Fruit fly (Drosophila melanogaster) whole organism, pupa: ENCODE measurements around the gene CG15514.

Experiments used
- CG10348 ChIP-seq: fragments of 200-800 bp; sonication (Bioruptor generic); IDR thresholded peaks from 2 replicates; pipeline ENCODE4 v1.3.6; 2022; ENCODE audit warnings: missing biosample characterization, missing genetic modification characterization
- CG12605 ChIP-seq: fragments of 200-800 bp; sonication (Bioruptor generic); IDR thresholded peaks from 2 replicates; pipeline ENCODE4 v1.3.6; 2022; ENCODE audit warnings: missing biosample characterization, missing genetic modification characterization
- CG13204 ChIP-seq: fragments of 200-800 bp; sonication (Bioruptor generic); optimal IDR thresholded peaks from 2 replicates; lab custom pipeline; 2018; ENCODE audit warnings: missing biosample characterization, mild to moderate bottlenecking, missing genetic modification characterization, moderate library complexity
- CG14655 ChIP-seq: fragments of 200-800 bp; sonication (Bioruptor generic); optimal IDR thresholded peaks from 3 replicates; lab custom pipeline; 2017; ENCODE audit warnings: mild to moderate bottlenecking, missing biosample characterization, missing genetic modification reagents, missing genetic modification characterization
- CG17806 ChIP-seq: fragments of 200-800 bp; sonication (Bioruptor generic); optimal IDR thresholded peaks from 2 replicates; lab custom pipeline; 2018; ENCODE audit warnings: missing biosample characterization, mild to moderate bottlenecking, missing genetic modification characterization, moderate library complexity
- CG32121 ChIP-seq: fragments of 200-800 bp; sonication (Bioruptor generic); IDR thresholded peaks from 2 replicates; pipeline ENCODE4 v1.3.6; 2022; ENCODE audit warnings: missing biosample characterization, missing genetic modification characterization
- CG4496 ChIP-seq: fragments of 200-800 bp; sonication (Bioruptor generic); IDR thresholded peaks from 3 replicates; pipeline ENCODE4 v1.3.6; 2022; ENCODE audit warnings: missing biosample characterization, missing genetic modification characterization
- CG8159 ChIP-seq: fragments of 200-800 bp; sonication (Bioruptor generic); optimal IDR thresholded peaks from 3 replicates; lab custom pipeline; 2018; ENCODE audit warnings: missing biosample characterization, mild to moderate bottlenecking, missing genetic modification characterization, moderate library complexity
- CG8301 ChIP-seq: fragments of 200-800 bp; sonication (Bioruptor generic); optimal IDR thresholded peaks from 2 replicates; lab custom pipeline; 2018; ENCODE audit warnings: missing biosample characterization, mild to moderate bottlenecking, missing genetic modification characterization
- CG9948 ChIP-seq: fragments of 200-800 bp; sonication (Bioruptor generic); optimal IDR thresholded peaks from 2 replicates; lab custom pipeline; 2018; ENCODE audit warnings: missing biosample characterization, mild to moderate bottlenecking, missing genetic modification characterization, moderate library complexity
- Ets98B ChIP-seq: fragments of 200-800 bp; sonication (Bioruptor generic); IDR thresholded peaks from 2 replicates; pipeline ENCODE4 v1.3.6; 2022; ENCODE audit warnings: missing biosample characterization, missing genetic modification characterization
- Pif1A ChIP-seq: fragments of 200-800 bp; sonication (Bioruptor generic); optimal IDR thresholded peaks from 3 replicates; lab custom pipeline; 2016; ENCODE audit warnings: missing biosample characterization, missing genetic modification characterization
- Snoo ChIP-seq: fragments of 200-800 bp; sonication (Bioruptor generic); optimal IDR thresholded peaks from 3 replicates; lab custom pipeline; 2017; ENCODE audit warnings: missing biosample characterization, mild to moderate bottlenecking, missing genetic modification characterization, inconsistent platforms
- gl ChIP-seq: fragments of 200-800 bp; sonication (Bioruptor generic); optimal IDR thresholded peaks from 2 replicates; lab custom pipeline; 2018; ENCODE audit warnings: missing biosample characterization, mild to moderate bottlenecking, missing genetic modification characterization

- no peak for TF ChIP-seq CG8159 (tag; lab: Kevin White, UChicago)
- no peak for TF ChIP-seq CG13204
- no peak for TF ChIP-seq CG10348 (GFP tag; lab: Robert Waterston, UW)
- no peak for TF ChIP-seq Snoo (tag; lab: Kevin White, UChicago)
- TF ChIP-seq CG14655 (GFP tag; lab: Kevin White, UChicago), result no peak
- no peak for TF ChIP-seq CG17806 (tag; lab: Kevin White, UChicago)
- no peak for TF ChIP-seq CG12605 (GFP tag; lab: Robert Waterston, UW)
- TF ChIP-seq Pif1A (GFP tag; lab: Kevin White, UChicago), result no peak
- TF ChIP-seq gl, result no peak
- no peak for TF ChIP-seq CG4496 (GFP tag; lab: Robert Waterston, UW)
- no peak for TF ChIP-seq CG8301 (tag; lab: Kevin White, UChicago)
- no peak for TF ChIP-seq Ets98B
- no peak for TF ChIP-seq CG9948 (tag; lab: Kevin White, UChicago)
- no peak for TF ChIP-seq CG32121
Measured at dm6 chr3R:29899635-29900034, 38.3 kb upstream of the CG15514 start.
